Comparison of ENCODE assay signal across 5 fruit fly cellular contexts in genomic region chr3R:8746354-8746753, dm6.
TF ChIP-seq lines count a peak whose summit lies in the region.

No protein-coding gene starts in this region.

- no peak for TF ChIP-seq CTCF in whole organism, embryonic (GFP tag; optimal IDR thresholded peaks at IDR 0.05; lab: Kevin White, UChicago)

TF ChIP-seq in whole organism, adult, 20 proteins besides CTCF, POLR2A, EP300 and RAD21 (continues in another document):
- no peak for TF ChIP-seq kay (GFP tag; lab: Kevin White, UChicago; ENCODE audit: borderline replicate concordance)
- no peak for TF ChIP-seq pad (GFP tag; optimal IDR thresholded peaks at IDR 0.05; lab: Kevin White, UChicago)
- TF ChIP-seq CG14711 (tag; optimal IDR thresholded peaks at IDR 0.05; lab: Kevin White, UChicago): peak; percentile 54
- peak; percentile 34 for TF ChIP-seq CG7101 (tag; optimal IDR thresholded peaks at IDR 0.05; lab: Kevin White, UChicago)
- TF ChIP-seq Hr96 (GFP tag; optimal IDR thresholded peaks at IDR 0.05; lab: Kevin White, UChicago): no peak
- TF ChIP-seq toe (GFP tag; optimal IDR thresholded peaks at IDR 0.05; lab: Kevin White, UChicago): no peak
- no peak for TF ChIP-seq Mnt (GFP tag; optimal IDR thresholded peaks at IDR 0.05; lab: Kevin White, UChicago)
- no peak for TF ChIP-seq CG1620 (GFP tag; optimal IDR thresholded peaks at IDR 0.05; lab: Kevin White, UChicago)
- no peak for TF ChIP-seq tj (GFP tag; optimal IDR thresholded peaks at IDR 0.05; lab: Kevin White, UChicago)
- TF ChIP-seq CG33017 (tag; optimal IDR thresholded peaks at IDR 0.05; lab: Kevin White, UChicago): peak; percentile 63
- TF ChIP-seq Clk (GFP tag; optimal IDR thresholded peaks at IDR 0.05; lab: Kevin White, UChicago): no peak
- peak; percentile 73 for TF ChIP-seq bab1 (GFP tag; optimal IDR thresholded peaks at IDR 0.05; lab: Kevin White, UChicago)
- no peak for TF ChIP-seq Crg-1 (GFP tag; optimal IDR thresholded peaks at IDR 0.05; lab: Kevin White, UChicago)
- TF ChIP-seq cic (GFP tag; optimal IDR thresholded peaks at IDR 0.05; lab: Kevin White, UChicago): no peak
- no peak for TF ChIP-seq CG12768 (GFP tag; optimal IDR thresholded peaks at IDR 0.05; lab: Kevin White, UChicago)
- TF ChIP-seq CG11617 (GFP tag; optimal IDR thresholded peaks at IDR 0.05; lab: Kevin White, UChicago): no peak
- no peak for TF ChIP-seq CG7045 (GFP tag; optimal IDR thresholded peaks at IDR 0.05; lab: Kevin White, UChicago)
- peak; percentile 47 for TF ChIP-seq ovo (GFP tag; optimal IDR thresholded peaks at IDR 0.05; lab: Kevin White, UChicago)
- peak; percentile 38 for TF ChIP-seq CG5204 (GFP tag; optimal IDR thresholded peaks at IDR 0.05; lab: Kevin White, UChicago)

TF ChIP-seq in whole organism, embryonic, 481 proteins besides CTCF, POLR2A, EP300 and RAD21 (continues in another document):
- peak; percentile 62 for TF ChIP-seq CG10267 (tag; optimal IDR thresholded peaks at IDR 0.05; lab: Kevin White, UChicago)
- no peak for TF ChIP-seq MESR4 (GFP tag; optimal IDR thresholded peaks at IDR 0.05; lab: Kevin White, UChicago)
- no peak for TF ChIP-seq luna (GFP tag; optimal IDR thresholded peaks at IDR 0.05; lab: Kevin White, UChicago)
- TF ChIP-seq trem (tag; optimal IDR thresholded peaks at IDR 0.05; lab: Kevin White, UChicago): peak; percentile 65
- TF ChIP-seq CG5180 (GFP tag; optimal IDR thresholded peaks at IDR 0.05; lab: Kevin White, UChicago): peak; percentile 27
- TF ChIP-seq jigr1 (GFP tag; IDR thresholded peaks at IDR 0.05; lab: Robert Waterston, UW): no peak
- peak; percentile 66 for TF ChIP-seq Xbp1 (GFP tag; optimal IDR thresholded peaks at IDR 0.05; lab: Kevin White, UChicago)
- no peak for TF ChIP-seq CG2875 (GFP tag; optimal IDR thresholded peaks at IDR 0.05; lab: Kevin White, UChicago)
- TF ChIP-seq CG12299 (tag; optimal IDR thresholded peaks at IDR 0.05; lab: Kevin White, UChicago): peak; percentile 30
- peak; percentile 2 for TF ChIP-seq caup (GFP tag; optimal IDR thresholded peaks at IDR 0.05; lab: Kevin White, UChicago; ENCODE audit: severe bottlenecking)
- TF ChIP-seq CG9727 (GFP tag; optimal IDR thresholded peaks at IDR 0.05; lab: Kevin White, UChicago): peak; percentile 74
- peak; percentile 48; the same call in 1 of the 3 replicates for TF ChIP-seq ase (GFP tag; IDR thresholded peaks at IDR 0.05; lab: Robert Waterston, UW)
- peak; percentile 48 for TF ChIP-seq Chrac-16 (GFP tag; optimal IDR thresholded peaks at IDR 0.05; lab: Kevin White, UChicago)
- TF ChIP-seq CG10979 (tag; optimal IDR thresholded peaks at IDR 0.05; lab: Kevin White, UChicago): peak; percentile 76
- peak; percentile 35 for TF ChIP-seq CG1603 (tag; optimal IDR thresholded peaks at IDR 0.05; lab: Kevin White, UChicago)
- peak; percentile 84 for TF ChIP-seq gem (tag; optimal IDR thresholded peaks at IDR 0.05; lab: Kevin White, UChicago)
- no peak for TF ChIP-seq Dref (GFP tag; IDR thresholded peaks at IDR 0.05; lab: Robert Waterston, UW)
- 0 out of 2 replicates have a peak, but pooled peaks have one; percentile 4 for TF ChIP-seq wdn (GFP tag; IDR thresholded peaks at IDR 0.05; lab: Robert Waterston, UW)

TF ChIP-seq in whole organism, prepupa, 60 proteins besides CTCF, POLR2A, EP300 and RAD21 (continues in another document):
- peak; percentile 64 for TF ChIP-seq CG11902 (GFP tag; optimal IDR thresholded peaks at IDR 0.05; lab: Kevin White, UChicago)
- peak; percentile 86 for TF ChIP-seq CG32006 (GFP tag; optimal IDR thresholded peaks at IDR 0.05; lab: Kevin White, UChicago)
- peak; percentile 73 for TF ChIP-seq CG8319 (GFP tag; optimal IDR thresholded peaks at IDR 0.05; lab: Kevin White, UChicago)
- peak; percentile 88 for TF ChIP-seq acj6 (GFP tag; optimal IDR thresholded peaks at IDR 0.05; lab: Kevin White, UChicago)
- peak; percentile 79 for TF ChIP-seq CG8632 (GFP tag; optimal IDR thresholded peaks at IDR 0.05; lab: Kevin White, UChicago)
- peak; percentile 83 for TF ChIP-seq pdm3 (GFP tag; optimal IDR thresholded peaks at IDR 0.05; lab: Kevin White, UChicago)
- TF ChIP-seq CG9139 (GFP tag; optimal IDR thresholded peaks at IDR 0.05; lab: Kevin White, UChicago): peak; percentile 56
- TF ChIP-seq salr (GFP tag; optimal IDR thresholded peaks at IDR 0.05; lab: Kevin White, UChicago): peak; percentile 36 to 73
- TF ChIP-seq Eip78C (GFP tag; lab: Kevin White, UChicago): peak; percentile 96
- TF ChIP-seq CG15336 (GFP tag; IDR thresholded peaks at IDR 0.05; lab: Robert Waterston, UW): peak; percentile 88
- peak; percentile 89 for TF ChIP-seq Met (GFP tag; optimal IDR thresholded peaks at IDR 0.05; lab: Kevin White, UChicago)
- TF ChIP-seq svp (GFP tag; lab: Kevin White, UChicago): peak; percentile 93
- peak; percentile 46 for TF ChIP-seq Ets21C (GFP tag; optimal IDR thresholded peaks at IDR 0.05; lab: Kevin White, UChicago)
- peak; percentile 69 for TF ChIP-seq CG7368 (GFP tag; optimal IDR thresholded peaks at IDR 0.05; lab: Kevin White, UChicago)
- TF ChIP-seq Hr4 (GFP tag; optimal IDR thresholded peaks at IDR 0.05; lab: Kevin White, UChicago): peak; percentile 88
- peak; percentile 71 for TF ChIP-seq CG11762 (GFP tag; optimal IDR thresholded peaks at IDR 0.05; lab: Kevin White, UChicago; ENCODE audit: insufficient read depth)
- TF ChIP-seq CG11294 (GFP tag; IDR thresholded peaks at IDR 0.05; lab: Robert Waterston, UW): peak; percentile 59
- peak; percentile 79 for TF ChIP-seq CG6792 (GFP tag; optimal IDR thresholded peaks at IDR 0.05; lab: Kevin White, UChicago)
- peak; percentile 53 for TF ChIP-seq fd59A (GFP tag; optimal IDR thresholded peaks at IDR 0.05; lab: Kevin White, UChicago)
- peak; percentile 82 for TF ChIP-seq Ets96B (tag; optimal IDR thresholded peaks at IDR 0.05; lab: Kevin White, UChicago)

TF ChIP-seq in whole organism, pupa, 21 proteins besides CTCF, POLR2A, EP300 and RAD21:
- peak; percentile 77 for TF ChIP-seq CG15710 (tag; optimal IDR thresholded peaks at IDR 0.05; lab: Kevin White, UChicago)
- TF ChIP-seq Ets98B (GFP tag; IDR thresholded peaks at IDR 0.05; lab: Robert Waterston, UW): peak; percentile 73
- peak; percentile 79 for TF ChIP-seq CG17806 (tag; optimal IDR thresholded peaks at IDR 0.05; lab: Kevin White, UChicago)
- 0 out of 2 replicates have a peak, but pooled peaks have one; percentile 28 for TF ChIP-seq rn (GFP tag; IDR thresholded peaks at IDR 0.05; lab: Robert Waterston, UW)
- TF ChIP-seq CG4496 (GFP tag; IDR thresholded peaks at IDR 0.05; lab: Robert Waterston, UW): peak; percentile 87
- TF ChIP-seq CG13204 (GFP tag; optimal IDR thresholded peaks at IDR 0.05; lab: Kevin White, UChicago): peak; percentile 6
- peak; percentile 72 for TF ChIP-seq CG14655 (GFP tag; optimal IDR thresholded peaks at IDR 0.05; lab: Kevin White, UChicago)
- peak; percentile 56 for TF ChIP-seq D1 (tag; optimal IDR thresholded peaks at IDR 0.05; lab: Kevin White, UChicago)
- peak; percentile 86 for TF ChIP-seq CG8159 (tag; optimal IDR thresholded peaks at IDR 0.05; lab: Kevin White, UChicago)
- peak; percentile 68 for TF ChIP-seq CG34367 (tag; optimal IDR thresholded peaks at IDR 0.05; lab: Kevin White, UChicago)
- no peak for TF ChIP-seq EcR (GFP tag; optimal IDR thresholded peaks at IDR 0.05; lab: Kevin White, UChicago)
- peak; percentile 84 for TF ChIP-seq CG12605 (GFP tag; IDR thresholded peaks at IDR 0.05; lab: Robert Waterston, UW)
- TF ChIP-seq CG9948 (tag; optimal IDR thresholded peaks at IDR 0.05; lab: Kevin White, UChicago): peak; percentile 78
- no peak for TF ChIP-seq CG10348 (GFP tag; IDR thresholded peaks at IDR 0.05; lab: Robert Waterston, UW)
- peak; percentile 76 for TF ChIP-seq CG8301 (tag; optimal IDR thresholded peaks at IDR 0.05; lab: Kevin White, UChicago)
- TF ChIP-seq gl (tag; optimal IDR thresholded peaks at IDR 0.05; lab: Kevin White, UChicago): peak; percentile 42
- peak; percentile 92 for TF ChIP-seq Pif1B (GFP tag; optimal IDR thresholded peaks at IDR 0.05; lab: Kevin White, UChicago)
- peak; percentile 52 for TF ChIP-seq fd96Ca (GFP tag; IDR thresholded peaks at IDR 0.05; lab: Robert Waterston, UW)
- peak; percentile 80 for TF ChIP-seq Snoo (tag; optimal IDR thresholded peaks at IDR 0.05; lab: Kevin White, UChicago)
- peak; percentile 95 for TF ChIP-seq Pif1A (GFP tag; optimal IDR thresholded peaks at IDR 0.05; lab: Kevin White, UChicago)
- peak; percentile 84 for TF ChIP-seq CG32121 (GFP tag; IDR thresholded peaks at IDR 0.05; lab: Robert Waterston, UW)

TF ChIP-seq in whole organism, wandering third instar larva, 38 proteins besides CTCF, POLR2A, EP300 and RAD21 (continues in another document):
- TF ChIP-seq Hnf4 (GFP tag; optimal IDR thresholded peaks at IDR 0.05; lab: Kevin White, UChicago) (peak; percentile 74), CG32264 (GFP tag; optimal IDR thresholded peaks at IDR 0.05; lab: Kevin White, UChicago) (no peak), usp (GFP tag; optimal IDR thresholded peaks at IDR 0.05; lab: Kevin White, UChicago) (no peak), brk (GFP tag; optimal IDR thresholded peaks at IDR 0.05; lab: Kevin White, UChicago) (peak; percentile 46), Dif (GFP tag; optimal IDR thresholded peaks at IDR 0.05; lab: Kevin White, UChicago; ENCODE audit: partially characterized antibody) (no peak), dl (GFP tag; optimal IDR thresholded peaks at IDR 0.05; lab: Kevin White, UChicago; ENCODE audit: insufficient read depth in 1 of 2, partially characterized antibody in 2 of 2) (no peak), Hr83 (GFP tag; optimal IDR thresholded peaks at IDR 0.05; lab: Kevin White, UChicago; ENCODE audit: poor library complexity, severe bottlenecking) (no peak), Abd-B (GFP tag; optimal IDR thresholded peaks at IDR 0.05; lab: Kevin White, UChicago) (no peak), dsf (GFP tag; optimal IDR thresholded peaks at IDR 0.05; lab: Kevin White, UChicago; ENCODE audit: borderline replicate concordance) (no peak), Jra (GFP tag; optimal IDR thresholded peaks at IDR 0.05; lab: Kevin White, UChicago) (peak; percentile 22), sage (GFP tag; optimal IDR thresholded peaks at IDR 0.05; lab: Kevin White, UChicago) (peak; percentile 63), pan (optimal IDR thresholded peaks at IDR 0.05; lab: Kevin White, UChicago) (no peak), h (GFP tag; optimal IDR thresholded peaks at IDR 0.05; lab: Kevin White, UChicago) (peak; percentile 72), Sp1 (GFP tag; optimal IDR thresholded peaks at IDR 0.05; lab: Kevin White, UChicago) (peak; percentile 71), CG9705 (GFP tag; optimal IDR thresholded peaks at IDR 0.05; lab: Kevin White, UChicago) (no peak), dmrt93B (GFP tag; optimal IDR thresholded peaks at IDR 0.05; lab: Kevin White, UChicago) (peak; percentile 41), rgr (GFP tag; optimal IDR thresholded peaks at IDR 0.05; lab: Kevin White, UChicago) (peak; percentile 80), Vsx2 (GFP tag; optimal IDR thresholded peaks at IDR 0.05; lab: Kevin White, UChicago; ENCODE audit: partially characterized antibody) (no peak), jim (GFP tag; optimal IDR thresholded peaks at IDR 0.05; lab: Kevin White, UChicago) (no peak), Mio (GFP tag; optimal IDR thresholded peaks at IDR 0.05; lab: Kevin White, UChicago) (no peak), br (GFP tag; optimal IDR thresholded peaks at IDR 0.05; lab: Kevin White, UChicago) (peak; percentile 62), lola (GFP tag; optimal IDR thresholded peaks at IDR 0.05; lab: Kevin White, UChicago) (no peak)
